Fruit fly (Drosophila melanogaster) whole organism, adult: ENCODE results near the gene Ibf1.
A peak's percentile ranks its signal among the peaks of the same experiment; 100 is the strongest.

Source experiments
- CG11617 ChIP-seq: fragments of 200-800 bp; sonication (Bioruptor generic); optimal IDR thresholded peaks from 2 replicates; lab custom pipeline; 2017; ENCODE audit warnings: mild to moderate bottlenecking, missing biosample characterization, missing genetic modification reagents, missing genetic modification characterization
- CG12768 ChIP-seq: fragments of 200-800 bp; sonication (Bioruptor generic); optimal IDR thresholded peaks from 2 replicates; lab custom pipeline; 2017; ENCODE audit warnings: missing biosample characterization, missing genetic modification characterization, mild to moderate bottlenecking, moderate library complexity, missing genetic modification reagents
- CG14711 ChIP-seq: fragments of 200-800 bp; sonication (Bioruptor generic); optimal IDR thresholded peaks from 2 replicates; lab custom pipeline; 2018; ENCODE audit warnings: missing biosample characterization, mild to moderate bottlenecking, missing genetic modification characterization, moderate library complexity
- CG1620 ChIP-seq: fragments of 200-800 bp; sonication (Bioruptor generic); optimal IDR thresholded peaks from 2 replicates; lab custom pipeline; 2016; ENCODE audit warnings: missing biosample characterization, missing genetic modification characterization
- CG33017 ChIP-seq: fragments of 200-800 bp; sonication (Bioruptor generic); optimal IDR thresholded peaks from 2 replicates; lab custom pipeline; 2018; ENCODE audit warnings: missing biosample characterization, mild to moderate bottlenecking, missing genetic modification characterization, moderate library complexity
- CG5204 ChIP-seq: fragments of 200-800 bp; sonication (Bioruptor generic); optimal IDR thresholded peaks from 2 replicates; lab custom pipeline; 2016; ENCODE audit warnings: missing biosample characterization, missing genetic modification characterization
- CG7045 ChIP-seq: fragments of 200-800 bp; sonication (Bioruptor generic); optimal IDR thresholded peaks from 2 replicates; lab custom pipeline; 2017; ENCODE audit warnings: missing biosample characterization, mild to moderate bottlenecking, missing genetic modification characterization
- CG7101 ChIP-seq: fragments of 200-800 bp; sonication (Bioruptor generic); optimal IDR thresholded peaks from 2 replicates; lab custom pipeline; 2018; ENCODE audit warnings: missing biosample characterization, mild to moderate bottlenecking, missing genetic modification characterization, moderate library complexity
- Clk ChIP-seq: fragments of 200-800 bp; sonication (Bioruptor generic); optimal IDR thresholded peaks from 2 replicates; lab custom pipeline; 2017; ENCODE audit warnings: missing biosample characterization, missing genetic modification characterization
- Crg-1 ChIP-seq: fragments of 200-800 bp; sonication (Bioruptor generic); optimal IDR thresholded peaks from 2 replicates; lab custom pipeline; 2016; ENCODE audit warnings: missing biosample characterization, missing genetic modification characterization
- Hr96 ChIP-seq: fragments of 200-800 bp; sonication (Bioruptor generic); optimal IDR thresholded peaks from 2 replicates; lab custom pipeline; 2016; ENCODE audit warnings: missing biosample characterization, missing genetic modification characterization
- Mnt ChIP-seq: fragments of 200-800 bp; sonication (Bioruptor generic); optimal IDR thresholded peaks from 2 replicates; lab custom pipeline; 2016; ENCODE audit warnings: missing biosample characterization, mild to moderate bottlenecking, missing genetic modification characterization
- bab1 ChIP-seq: fragments of 200-800 bp; sonication (Bioruptor generic); optimal IDR thresholded peaks from 3 replicates; lab custom pipeline; 2019; ENCODE audit warnings: missing biosample characterization, mild to moderate bottlenecking, missing genetic modification characterization, moderate library complexity
- cic ChIP-seq: fragments of 200-800 bp; sonication (Bioruptor generic); optimal IDR thresholded peaks from 2 replicates; lab custom pipeline; 2017; ENCODE audit warnings: missing biosample characterization, mild to moderate bottlenecking, missing genetic modification characterization, moderate library complexity
- cnc ChIP-seq, 2 experiments: fragments of >200 bp; optimal IDR thresholded peaks; 2 replicates each; lab custom pipeline; 2017
- kay ChIP-seq: fragments of 200-800 bp; sonication (Bioruptor generic); peaks from one replicate; lab custom pipeline; 2016; ENCODE audit warnings: missing biosample characterization, missing genetic modification characterization, borderline replicate concordance
- ovo ChIP-seq: fragments of 200-800 bp; sonication (Bioruptor generic); optimal IDR thresholded peaks from 2 replicates; lab custom pipeline; 2016; ENCODE audit warnings: missing biosample characterization, missing genetic modification characterization
- pad ChIP-seq: fragments of 200-800 bp; sonication (Bioruptor generic); optimal IDR thresholded peaks from 3 replicates; lab custom pipeline; 2017; ENCODE audit warnings: missing biosample characterization, missing genetic modification characterization, mild to moderate bottlenecking, moderate library complexity, missing genetic modification reagents
- tj ChIP-seq: fragments of 200-800 bp; sonication (Bioruptor generic); optimal IDR thresholded peaks from 3 replicates; lab custom pipeline; 2017; ENCODE audit warnings: missing biosample characterization, mild to moderate bottlenecking, missing genetic modification characterization, moderate library complexity
- toe ChIP-seq: fragments of 200-800 bp; sonication (Bioruptor generic); optimal IDR thresholded peaks from 2 replicates; lab custom pipeline; 2016; ENCODE audit warnings: missing biosample characterization, missing genetic modification characterization

Gene Ibf1

dm6 chr3R:9250868-9251267 lies 7.9 kb upstream of the Ibf1 start:
- TF ChIP-seq CG14711 = no peak
- TF ChIP-seq toe (GFP tag; lab: Kevin White, UChicago) = no peak
- TF ChIP-seq ovo (GFP tag; lab: Kevin White, UChicago) = no peak
- no peak for TF ChIP-seq CG7101 (tag; lab: Kevin White, UChicago)
- no peak for TF ChIP-seq Hr96 (GFP tag; lab: Kevin White, UChicago)
- no peak for TF ChIP-seq CG1620 (GFP tag; lab: Kevin White, UChicago)
- no peak for TF ChIP-seq CG7045 (GFP tag; lab: Kevin White, UChicago)
- TF ChIP-seq CG5204 = no peak
- no peak for TF ChIP-seq cic (GFP tag; lab: Kevin White, UChicago)
- no peak for TF ChIP-seq pad
- no peak for TF ChIP-seq bab1
- TF ChIP-seq cnc (optimal IDR thresholded peaks at IDR 0.05; lab: Kevin White, UChicago) = no peak
- no peak for TF ChIP-seq Clk (GFP tag; lab: Kevin White, UChicago)
- TF ChIP-seq Mnt (GFP tag; lab: Kevin White, UChicago) = no peak
- no peak for TF ChIP-seq CG12768 (GFP tag; lab: Kevin White, UChicago)

DNA sequence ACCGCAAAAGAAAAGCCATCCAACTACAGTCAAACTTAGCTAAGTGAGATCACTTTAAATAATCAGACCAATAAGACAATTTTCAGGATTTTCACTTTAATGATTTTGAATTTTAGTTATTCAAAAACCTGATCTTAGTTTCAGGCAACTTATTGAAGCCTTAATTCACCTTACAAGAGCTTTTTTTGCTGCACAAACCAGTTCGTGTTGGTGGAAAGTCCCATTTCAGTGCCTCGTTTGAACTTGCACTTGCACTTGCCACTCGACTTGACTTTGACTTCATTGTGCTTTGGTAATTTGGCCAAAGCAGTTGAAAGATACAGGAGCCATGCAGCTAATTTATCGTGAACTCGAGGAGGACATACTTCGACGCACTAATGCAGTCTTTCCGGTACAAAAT lies 7.2 kb upstream of the Ibf1 start, which contains the start of gene St2:
Gene St2, plus strand, starts transcription at position 301 of the 400 bp plus-strand sequence.
- TF ChIP-seq CG14711 = no peak
- no peak for TF ChIP-seq bab1
- TF ChIP-seq Clk (GFP tag; lab: Kevin White, UChicago) = no peak
- no peak for TF ChIP-seq tj (GFP tag; lab: Kevin White, UChicago)
- no peak for TF ChIP-seq cic (GFP tag; lab: Kevin White, UChicago)
- TF ChIP-seq CG33017 = no peak
- no peak for TF ChIP-seq CG12768 (GFP tag; lab: Kevin White, UChicago)
- TF ChIP-seq CG7101 (tag; lab: Kevin White, UChicago) = no peak
- TF ChIP-seq CG5204 = no peak
- TF ChIP-seq kay (GFP tag; lab: Kevin White, UChicago) = no peak
- TF ChIP-seq Mnt (GFP tag; lab: Kevin White, UChicago) = no peak
- TF ChIP-seq pad = no peak
- no peak for TF ChIP-seq CG1620 (GFP tag; lab: Kevin White, UChicago)
- no peak for TF ChIP-seq cnc (optimal IDR thresholded peaks at IDR 0.05; lab: Kevin White, UChicago)
- TF ChIP-seq ovo (GFP tag; lab: Kevin White, UChicago) = no peak
- no peak for TF ChIP-seq CG7045 (GFP tag; lab: Kevin White, UChicago)
- TF ChIP-seq Crg-1 (GFP tag; lab: Kevin White, UChicago) = no peak

dm6 chr3R:9254798-9255197 lies 4.0 kb upstream of the Ibf1 start, which contains the start of gene CG16734:
CG16734 (plus strand) TSS chr3R:9255052.
- TF ChIP-seq ovo (GFP tag; lab: Kevin White, UChicago) (no peak), cic (GFP tag; lab: Kevin White, UChicago) (no peak)

- TF ChIP-seq Clk (GFP tag; lab: Kevin White, UChicago) (no peak), CG7101 (tag; lab: Kevin White, UChicago) (no peak)
Measured at dm6 chr3R:9257616-9258015, 1.1 kb upstream of the Ibf1 start, which contains the start of gene CG16736. CG16736 (minus strand) TSS chr3R:9257716.

dm6 chr3R:9260421-9260973 lies 1.7 kb downstream of the Ibf1 start, which contains the start of gene ATP6AP2:
ATP6AP2 (plus strand) TSS chr3R:9260638.
- TF ChIP-seq Crg-1 (GFP tag; lab: Kevin White, UChicago) = peak; percentile 67
- TF ChIP-seq tj (GFP tag; lab: Kevin White, UChicago) = peak; percentile 33
- peak; percentile 72 for TF ChIP-seq CG7101 (tag; lab: Kevin White, UChicago)
- no peak for TF ChIP-seq CG5204
- TF ChIP-seq Mnt (GFP tag; lab: Kevin White, UChicago) = peak; percentile 84
- TF ChIP-seq CG33017 = peak; percentile 58
- TF ChIP-seq CG7045 (GFP tag; lab: Kevin White, UChicago) = peak; percentile 41
- no peak for TF ChIP-seq Clk (GFP tag; lab: Kevin White, UChicago)
- no peak for TF ChIP-seq ovo (GFP tag; lab: Kevin White, UChicago)
- TF ChIP-seq bab1 = peak; percentile 88
- peak; percentile 46 for TF ChIP-seq toe (GFP tag; lab: Kevin White, UChicago)
- no peak for TF ChIP-seq cnc (optimal IDR thresholded peaks at IDR 0.05; lab: Kevin White, UChicago)
- TF ChIP-seq Hr96 (GFP tag; lab: Kevin White, UChicago) = no peak
- peak; percentile 62 for TF ChIP-seq CG1620 (GFP tag; lab: Kevin White, UChicago)
- peak; percentile 35 for TF ChIP-seq pad
- TF ChIP-seq cic (GFP tag; lab: Kevin White, UChicago) = peak; percentile 33
- peak; percentile 53 for TF ChIP-seq CG11617 (GFP tag; lab: Kevin White, UChicago)
- peak; percentile 48 for TF ChIP-seq CG12768 (GFP tag; lab: Kevin White, UChicago)
- TF ChIP-seq CG14711 = peak; percentile 97

dm6 chr3R:9264042-9264441 lies 5.3 kb downstream of the Ibf1 start, which contains the start of gene sage:
sage (minus strand) TSS chr3R:9264142.
- TF ChIP-seq CG1620 (GFP tag; lab: Kevin White, UChicago) (no peak), CG12768 (GFP tag; lab: Kevin White, UChicago) (no peak), bab1 (no peak), CG14711 (no peak), CG7045 (GFP tag; lab: Kevin White, UChicago) (no peak), toe (GFP tag; lab: Kevin White, UChicago) (no peak), Mnt (GFP tag; lab: Kevin White, UChicago) (no peak), cnc (optimal IDR thresholded peaks at IDR 0.05; lab: Kevin White, UChicago) (no peak), ovo (GFP tag; lab: Kevin White, UChicago) (no peak), cic (GFP tag; lab: Kevin White, UChicago) (no peak), pad (no peak), kay (GFP tag; lab: Kevin White, UChicago) (no peak), Clk (GFP tag; lab: Kevin White, UChicago) (no peak), Hr96 (GFP tag; lab: Kevin White, UChicago) (no peak), tj (GFP tag; lab: Kevin White, UChicago) (no peak)
